Worm (Caenorhabditis elegans) whole organism, L1 larva: ENCODE data around the gene Y73B6BL.23.

Source experiments
- F16B12.6 ChIP-seq: fragments of 150-350 bp; optimal IDR thresholded peaks from 2 replicates; lab custom pipeline; 2014; ENCODE audit warnings: missing biosample characterization, missing genetic modification characterization
- aha-1 ChIP-seq: fragments of 150-350 bp; optimal IDR thresholded peaks from 2 replicates; lab custom pipeline; 2014; ENCODE audit warnings: missing biosample characterization, missing genetic modification characterization
- alr-1 ChIP-seq: fragments of 200-800 bp; sonication (Bioruptor generic); optimal IDR thresholded peaks from 2 replicates; lab custom pipeline; 2018; ENCODE audit warnings: borderline replicate concordance, mild to moderate bottlenecking, missing genetic modification characterization, missing compliant biosample characterization
- ama-1 ChIP-seq: fragments of 150-350 bp; optimal IDR thresholded peaks from 2 replicates; lab custom pipeline; 2014
- blmp-1 ChIP-seq: fragments of 150-350 bp; optimal IDR thresholded peaks from 2 replicates; lab custom pipeline; 2014; ENCODE audit warnings: missing biosample characterization, missing genetic modification characterization
- ceh-8 ChIP-seq: fragments of 200-800 bp; sonication (Bioruptor generic); optimal IDR thresholded peaks from 2 replicates; lab custom pipeline; 2018; ENCODE audit warnings: mild to moderate bottlenecking, missing genetic modification characterization, moderate library complexity, missing compliant biosample characterization
- dpl-1 ChIP-seq, 3 experiments: fragments of 150-350 bp in 2 of 3; sonication (generic microtip) in 1 of 3; optimal IDR thresholded peaks; 2 replicates each; lab custom pipeline; 2014 to 2017; ENCODE audit warnings: missing biosample characterization in 3 of 3, missing genetic modification characterization in 3 of 3, missing genetic modification reagents in 3 of 3
- efl-1 ChIP-seq, 4 experiments: fragments of 150-350 bp; optimal IDR thresholded peaks in 3 of 4; peaks in 1 of 4; 1 replicate in 1 of 4; 2 replicates in 3 of 4; lab custom pipeline; 2014; ENCODE audit warnings: missing biosample characterization in 2 of 4, missing genetic modification characterization in 2 of 4, missing genetic modification reagents in 2 of 4
- efl-3 ChIP-seq: fragments of 200-800 bp; sonication (Bioruptor generic); optimal IDR thresholded peaks from 2 replicates; lab custom pipeline; 2018; ENCODE audit warnings: mild to moderate bottlenecking, missing genetic modification characterization, missing compliant biosample characterization
- egl-13 ChIP-seq: sonication (generic microtip); optimal IDR thresholded peaks from 2 replicates; lab custom pipeline; 2016; ENCODE audit warnings: missing genotype, missing genetic modification reagents, missing genetic modification characterization, missing compliant biosample characterization
- egl-27 ChIP-seq, 2 experiments: fragments of 150-350 bp in 1 of 2; sonication (generic microtip); optimal IDR thresholded peaks; 3 replicates each; lab custom pipeline; 2017 to 2018; ENCODE audit warnings: missing biosample characterization in 2 of 2, missing genetic modification characterization in 2 of 2, missing genetic modification reagents in 2 of 2
- elt-3 ChIP-seq, 6 experiments: fragments of 150-350 bp in 1 of 6; sonication (generic microtip); optimal IDR thresholded peaks; 2 replicates each; lab custom pipeline; 2017 to 2018; ENCODE audit warnings: missing biosample characterization in 6 of 6, missing genetic modification characterization in 6 of 6, inconsistent platforms in 1 of 6
- fkh-10 ChIP-seq: sonication (generic microtip); optimal IDR thresholded peaks from 2 replicates; lab custom pipeline; 2017; ENCODE audit warnings: missing biosample characterization, missing genetic modification reagents, missing genetic modification characterization
- fkh-8 ChIP-seq: sonication (generic microtip); optimal IDR thresholded peaks from 2 replicates; lab custom pipeline; 2016; ENCODE audit warnings: mild to moderate bottlenecking, missing genetic modification characterization, missing compliant biosample characterization
- fos-1 ChIP-seq: fragments of 150-350 bp; optimal IDR thresholded peaks from 2 replicates; lab custom pipeline; 2014; ENCODE audit warnings: missing biosample characterization, missing genetic modification characterization
- hlh-4 ChIP-seq: sonication (generic microtip); optimal IDR thresholded peaks from 2 replicates; lab custom pipeline; 2016; ENCODE audit warnings: mild to moderate bottlenecking, missing genetic modification characterization, missing compliant biosample characterization
- isw-1 ChIP-seq: fragments of 200-800 bp; sonication (Bioruptor generic); IDR thresholded peaks from 2 replicates; pipeline ENCODE4 v1.3.6; 2022; ENCODE audit warnings: missing genetic modification characterization, missing compliant biosample characterization
- jun-1 ChIP-seq: fragments of 150-350 bp; optimal IDR thresholded peaks from 2 replicates; lab custom pipeline; 2014; ENCODE audit warnings: missing biosample characterization, missing genetic modification reagents, missing genetic modification characterization
- lin-14 ChIP-seq: fragments of 200-800 bp; sonication (Bioruptor generic); optimal IDR thresholded peaks from 2 replicates; lab custom pipeline; 2018; ENCODE audit warnings: mild to moderate bottlenecking, missing genetic modification characterization, moderate library complexity, missing compliant biosample characterization
- lin-15B ChIP-seq: fragments of 150-350 bp; sonication (generic microtip); optimal IDR thresholded peaks from 3 replicates; lab custom pipeline; 2014; ENCODE audit warnings: missing biosample characterization, missing genetic modification characterization
- lin-39 ChIP-seq: fragments of 150-350 bp; optimal IDR thresholded peaks from 2 replicates; lab custom pipeline; 2014; ENCODE audit warnings: missing biosample characterization, missing genetic modification reagents, missing genetic modification characterization
- lir-3 ChIP-seq: sonication (generic microtip); optimal IDR thresholded peaks from 2 replicates; lab custom pipeline; 2016; ENCODE audit warnings: mild to moderate bottlenecking, missing genetic modification characterization, moderate library complexity, missing compliant biosample characterization; ENCODE audit not compliant: poor library complexity
- lsy-2 ChIP-seq, 2 experiments: fragments of 150-350 bp; optimal IDR thresholded peaks; 2 replicates each; lab custom pipeline; 2014; ENCODE audit warnings: missing biosample characterization in 2 of 2, missing genetic modification characterization in 2 of 2
- mdl-1 ChIP-seq, 2 experiments: fragments of 150-350 bp; optimal IDR thresholded peaks; 2 replicates each; lab custom pipeline; 2014 to 2017; ENCODE audit warnings: missing biosample characterization in 2 of 2, missing genetic modification characterization in 2 of 2, inconsistent platforms in 1 of 2
- nhr-11 ChIP-seq: fragments of 150-350 bp; optimal IDR thresholded peaks from 2 replicates; lab custom pipeline; 2014; ENCODE audit warnings: missing biosample characterization, missing genetic modification characterization
- nhr-12 ChIP-seq: sonication (generic microtip); optimal IDR thresholded peaks from 2 replicates; lab custom pipeline; 2017; ENCODE audit warnings: missing biosample characterization, missing genetic modification characterization
- nhr-28 ChIP-seq: fragments of 150-350 bp; optimal IDR thresholded peaks from 2 replicates; lab custom pipeline; 2014; ENCODE audit warnings: missing biosample characterization, missing genetic modification characterization
- nhr-47 ChIP-seq: sonication (generic microtip); optimal IDR thresholded peaks from 2 replicates; lab custom pipeline; 2016; ENCODE audit warnings: mild to moderate bottlenecking, missing genetic modification characterization, moderate library complexity, missing compliant biosample characterization
- nhr-71 ChIP-seq: sonication (generic microtip); optimal IDR thresholded peaks from 2 replicates; lab custom pipeline; 2016; ENCODE audit warnings: mild to moderate bottlenecking, missing genetic modification characterization, moderate library complexity, missing compliant biosample characterization
- rnt-1 ChIP-seq: sonication (generic microtip); optimal IDR thresholded peaks from 2 replicates; lab custom pipeline; 2016; ENCODE audit warnings: mild to moderate bottlenecking, missing genetic modification characterization, moderate library complexity, missing compliant biosample characterization
- skn-1 ChIP-seq: fragments of 150-350 bp; optimal IDR thresholded peaks from 2 replicates; lab custom pipeline; 2014; ENCODE audit warnings: missing biosample characterization, missing genetic modification characterization
- tbx-2 ChIP-seq: sonication (generic microtip); optimal IDR thresholded peaks from 2 replicates; lab custom pipeline; 2016; ENCODE audit warnings: missing genetic modification characterization, missing compliant biosample characterization
- unc-62 ChIP-seq: fragments of 150-350 bp; optimal IDR thresholded peaks from 2 replicates; lab custom pipeline; 2014; ENCODE audit warnings: missing biosample characterization, missing genetic modification reagents, missing genetic modification characterization
- unc-98 ChIP-seq: fragments of 200-800 bp; sonication (Bioruptor generic); IDR thresholded peaks from 2 replicates; pipeline ENCODE4 v1.3.6; 2022; ENCODE audit warnings: missing genetic modification characterization, missing compliant biosample characterization
- xbp-1 ChIP-seq: sonication (generic microtip); optimal IDR thresholded peaks from 2 replicates; lab custom pipeline; 2016; ENCODE audit warnings: missing genetic modification characterization, missing compliant biosample characterization
- zip-4 ChIP-seq: fragments of 200-800 bp; sonication (Bioruptor generic); optimal IDR thresholded peaks from 2 replicates; lab custom pipeline; 2018; ENCODE audit warnings: mild to moderate bottlenecking, missing genetic modification characterization, moderate library complexity, missing compliant biosample characterization

Gene Y73B6BL.23

DNA sequence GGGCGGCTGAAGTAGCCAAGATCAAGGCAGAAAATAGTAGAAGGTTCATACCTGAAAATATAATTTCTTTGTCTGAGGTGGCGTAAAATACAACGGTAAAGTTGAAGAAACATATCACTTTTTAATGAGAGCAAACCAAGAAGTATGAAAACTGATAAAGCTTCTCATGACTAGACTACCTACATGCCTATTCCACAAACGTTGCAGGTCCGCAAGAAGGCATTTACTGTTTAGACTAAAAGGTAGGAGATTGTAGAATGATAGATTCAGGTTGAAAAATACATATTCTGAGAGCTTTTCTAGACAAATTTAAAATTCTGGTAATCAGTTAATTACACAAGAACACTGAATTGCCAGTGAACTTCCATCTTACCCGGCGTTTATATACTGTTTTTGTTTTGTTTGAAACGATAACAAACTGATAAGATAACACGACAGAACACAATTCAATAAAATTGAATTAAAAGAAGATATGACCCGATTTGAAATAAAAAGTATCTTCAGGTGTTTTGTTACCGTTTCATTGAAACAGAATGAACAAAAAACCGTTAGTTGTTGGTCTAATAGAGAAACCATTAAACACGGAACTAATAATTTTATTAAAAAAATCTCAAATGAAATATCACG lies 7.3 kb upstream of the Y73B6BL.23 start, which contains the start of gene acp-6:
Gene acp-6, minus strand, starts transcription at position 51 of the 627 bp plus-strand sequence.
- TF ChIP-seq alr-1 (tag; lab: Kevin White, UChicago) (no peak), aha-1 (tag; lab: Kevin White, UChicago) (no peak), elt-3 (tag; optimal IDR thresholded peaks at IDR 0.05; lab: Kevin White, UChicago) (peak in 2 of 6 experiments; percentile 50 to 69), ceh-8 (GFP tag; lab: Kevin White, UChicago) (no peak), fos-1 (tag; lab: Kevin White, UChicago) (no peak), mdl-1 (tag; optimal IDR thresholded peaks at IDR 0.05; lab: Kevin White, UChicago) (no peak), nhr-28 (tag; lab: Kevin White, UChicago) (no peak)
- TF ChIP-seq, all 84 proteins: peak for 1

DNA sequence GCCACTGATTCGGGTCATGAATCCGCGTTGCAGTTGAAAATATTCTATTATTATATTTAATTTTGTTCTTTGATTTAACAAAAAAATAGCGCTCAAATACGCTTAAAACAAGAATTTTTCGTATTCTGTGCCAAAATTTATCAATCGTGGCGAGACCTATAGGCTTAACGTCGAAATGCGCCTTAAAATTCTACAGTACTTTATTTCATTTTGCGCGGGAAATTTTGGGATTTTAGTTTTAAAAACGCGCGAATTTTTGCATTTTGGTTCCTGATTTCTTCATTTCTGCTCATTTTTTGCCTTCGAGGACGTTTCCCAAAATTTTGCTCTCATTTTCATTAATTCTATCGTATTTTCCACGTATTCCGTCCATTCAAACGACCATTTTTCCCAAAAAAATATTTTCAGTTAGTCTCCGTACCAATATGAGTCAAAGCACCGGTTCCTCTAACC lies 2.3 kb upstream of the Y73B6BL.23 start, which contains the start of gene puf-11:
Gene puf-11, plus strand, starts transcription at position 403 of the 453 bp plus-strand sequence.
- TF ChIP-seq skn-1 (tag; lab: Kevin White, UChicago) (no peak), rnt-1 (tag; lab: Kevin White, UChicago) (no peak), efl-3 (GFP tag; lab: Kevin White, UChicago) (no peak), nhr-12 (no peak), fkh-10 (no peak), lin-14 (no peak), zip-4 (GFP tag; lab: Kevin White, UChicago) (no peak)

DNA sequence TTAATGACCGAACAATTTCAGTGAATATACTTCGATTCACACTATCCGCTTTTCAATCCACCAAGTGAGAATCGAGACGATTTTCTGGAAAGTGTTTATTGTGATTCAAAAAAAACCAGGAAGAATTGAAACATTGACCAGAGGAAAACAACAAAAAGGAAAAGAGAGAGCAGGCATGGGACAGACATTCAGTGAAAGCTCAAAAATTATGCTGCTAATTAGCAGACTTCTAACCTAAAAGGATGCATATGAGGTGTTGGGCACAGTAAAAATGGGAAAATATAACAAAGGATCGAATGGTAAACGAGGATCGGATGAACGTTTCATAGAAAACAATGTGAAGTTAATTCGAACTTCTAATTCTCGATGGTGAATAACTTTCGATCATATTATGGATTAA lies 1.3 kb downstream of the Y73B6BL.23 start:
- TF ChIP-seq lin-15B (tag; lab: Kevin White, UChicago) (no peak), efl-1 (optimal IDR thresholded peaks at IDR 0.05; lab: Kevin White, UChicago) (no peak), efl-1 (GFP tag; optimal IDR thresholded peaks at IDR 0.05 in 1 of 2; lab: Kevin White, UChicago) (no peak), ama-1 (lab: Kevin White, UChicago) (no peak), F16B12.6 (tag; lab: Kevin White, UChicago) (no peak), hlh-4 (tag; lab: Kevin White, UChicago) (no peak), jun-1 (tag; lab: Kevin White, UChicago) (no peak), fkh-8 (tag; lab: Kevin White, UChicago) (no peak), isw-1 (GFP tag; lab: Robert Waterston, UW) (no peak), nhr-47 (tag; lab: Kevin White, UChicago) (no peak), nhr-11 (tag; lab: Kevin White, UChicago) (no peak), unc-98 (GFP tag; lab: Robert Waterston, UW) (no peak), elt-3 (tag; optimal IDR thresholded peaks at IDR 0.05; lab: Kevin White, UChicago) (no peak), lir-3 (no peak), xbp-1 (tag; lab: Kevin White, UChicago) (no peak), lsy-2 (tag; optimal IDR thresholded peaks at IDR 0.05; lab: Kevin White, UChicago) (no peak)

- TF ChIP-seq lin-39 (tag; lab: Kevin White, UChicago) (no peak), nhr-71 (tag; lab: Kevin White, UChicago) (no peak), blmp-1 (tag; lab: Kevin White, UChicago) (no peak), egl-13 (tag; lab: Kevin White, UChicago) (no peak), tbx-2 (tag; lab: Kevin White, UChicago) (no peak), unc-62 (GFP tag; lab: Kevin White, UChicago) (no peak), nhr-11 (tag; lab: Kevin White, UChicago) (no peak), ceh-8 (GFP tag; lab: Kevin White, UChicago) (no peak), lir-3 (no peak), egl-27 (tag; optimal IDR thresholded peaks at IDR 0.05; lab: Kevin White, UChicago) (no peak), dpl-1 (GFP tag; optimal IDR thresholded peaks at IDR 0.05; lab: Kevin White, UChicago) (no peak)
- TF ChIP-seq, all 84 proteins: peak for 0
Observed at ce11 chrIV:6416553-6416952, 2.3 kb downstream of the Y73B6BL.23 start, which contains the start of gene Y73B6BL.22. Gene Y73B6BL.22, minus strand, starts transcription at chrIV:6416653.
